Worm (Caenorhabditis elegans): ENCODE results near the gene H08J19.1.
A peak's percentile ranks its signal among the peaks of the same experiment; 100 is the strongest.

H08J19.1 gene

DNA sequence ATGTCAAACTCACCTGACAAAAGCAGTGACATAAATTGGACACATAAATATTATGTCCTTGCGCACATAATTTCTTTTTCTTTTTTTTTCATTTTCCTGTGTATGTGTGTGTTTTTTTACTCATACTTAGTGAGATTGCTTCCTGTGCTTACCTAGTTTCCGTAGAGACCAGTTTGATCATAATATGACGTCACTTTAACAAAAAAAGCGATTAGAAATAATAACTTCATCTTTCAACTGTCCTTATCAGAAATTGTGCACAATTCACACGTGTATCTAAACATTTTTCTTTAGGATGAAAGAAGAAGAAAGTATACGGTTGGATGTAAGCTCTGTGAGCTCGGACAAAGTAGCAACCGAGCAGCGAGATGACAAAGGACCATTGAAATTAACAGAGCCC lies 20.7 kb upstream of the H08J19.1 start:
- TF ChIP-seq mep-1 (tag; optimal IDR thresholded peaks at IDR 0.05) (no peak), nhr-71 (tag; optimal IDR thresholded peaks at IDR 0.05) (peak; percentile 19), nhr-90 (tag; optimal IDR thresholded peaks at IDR 0.05; ENCODE audit: poor library complexity) (no peak), unc-98 (GFP tag; IDR thresholded peaks at IDR 0.05) (no peak), nhr-76 (tag; optimal IDR thresholded peaks at IDR 0.05) (no peak), ztf-4 (tag; optimal IDR thresholded peaks at IDR 0.05) (no peak), fkh-8 (tag; optimal IDR thresholded peaks at IDR 0.05) (peak; percentile 24), tlp-1 (tag; optimal IDR thresholded peaks at IDR 0.05) (no peak), nhr-85 (tag) (no peak), F16B12.6 (tag; optimal IDR thresholded peaks at IDR 0.05) (no peak), fkh-4 (tag; optimal IDR thresholded peaks at IDR 0.05; ENCODE audit: borderline replicate concordance) (no peak), aly-2 (tag; optimal IDR thresholded peaks at IDR 0.05) (no peak), dsc-1 (tag; optimal IDR thresholded peaks at IDR 0.05) (no peak), pag-3 (tag; optimal IDR thresholded peaks at IDR 0.05; ENCODE audit: borderline replicate concordance, insufficient read depth) (no peak), skn-1 (tag; optimal IDR thresholded peaks at IDR 0.05) (no peak), elt-3 (tag; optimal IDR thresholded peaks at IDR 0.05) (no peak), unc-30 (tag; optimal IDR thresholded peaks at IDR 0.05) (no peak), lin-14 (GFP tag; optimal IDR thresholded peaks at IDR 0.05) (peak; percentile 45), efl-1 (optimal IDR thresholded peaks at IDR 0.05) (no peak), efl-1 (GFP tag; optimal IDR thresholded peaks at IDR 0.05 in 1 of 2) (peak in 1 of 2 experiments; percentile 79), fkh-10 (GFP tag; optimal IDR thresholded peaks at IDR 0.05) (no peak), ceh-8 (GFP tag; optimal IDR thresholded peaks at IDR 0.05) (no peak), lin-35 (GFP tag; optimal IDR thresholded peaks at IDR 0.05) (no peak), sox-4 (tag; optimal IDR thresholded peaks at IDR 0.05) (no peak), hpl-2 (GFP tag; optimal IDR thresholded peaks at IDR 0.05) (no peak), C34B4.2 (tag; optimal IDR thresholded peaks at IDR 0.05) (no peak), elt-2 (tag; optimal IDR thresholded peaks at IDR 0.05) (peak; percentile 25)

ce11 chrX:15626119-15626850 lies 16.5 kb upstream of the H08J19.1 start:
- no peak for TF ChIP-seq nhr-12 (tag; optimal IDR thresholded peaks at IDR 0.05)
- TF ChIP-seq snu-23 (GFP tag; optimal IDR thresholded peaks at IDR 0.05) = peak; percentile 40
- no peak for TF ChIP-seq ceh-90 (tag; optimal IDR thresholded peaks at IDR 0.05)
- TF ChIP-seq tbx-2 (tag; optimal IDR thresholded peaks at IDR 0.05) = no peak
- TF ChIP-seq ets-5 (GFP tag; IDR thresholded peaks at IDR 0.05) = no peak
- TF ChIP-seq nhr-47 (tag; optimal IDR thresholded peaks at IDR 0.05) = no peak
- no peak for TF ChIP-seq isw-1 (GFP tag; IDR thresholded peaks at IDR 0.05)
- peak; percentile 26 for TF ChIP-seq nhr-71 (tag; optimal IDR thresholded peaks at IDR 0.05)
- no peak for TF ChIP-seq sup-37 (GFP tag; optimal IDR thresholded peaks at IDR 0.05)
- no peak for TF ChIP-seq hpl-2 (GFP tag; optimal IDR thresholded peaks at IDR 0.05)
- TF ChIP-seq tlp-1 (tag; optimal IDR thresholded peaks at IDR 0.05) = no peak
- no peak for TF ChIP-seq elt-2 (tag; optimal IDR thresholded peaks at IDR 0.05)
- no peak for TF ChIP-seq nhr-237 (tag; optimal IDR thresholded peaks at IDR 0.05)
- no peak for TF ChIP-seq Y116A8C.19 (tag; optimal IDR thresholded peaks at IDR 0.05; ENCODE audit: borderline replicate concordance)
- TF ChIP-seq ceh-8 (GFP tag; optimal IDR thresholded peaks at IDR 0.05) = no peak
- TF ChIP-seq lin-14 (GFP tag; optimal IDR thresholded peaks at IDR 0.05) = peak; percentile 38
- TF ChIP-seq irx-1 (tag; optimal IDR thresholded peaks at IDR 0.05) = no peak
- TF ChIP-seq C34B4.2 (tag; optimal IDR thresholded peaks at IDR 0.05) = no peak
- TF ChIP-seq aha-1 (tag; optimal IDR thresholded peaks at IDR 0.05) = no peak
- no peak for TF ChIP-seq ama-1 (optimal IDR thresholded peaks at IDR 0.05)
- no peak for TF ChIP-seq rnt-1 (tag; optimal IDR thresholded peaks at IDR 0.05)
- peak; percentile 29 for TF ChIP-seq nhr-90 (tag; optimal IDR thresholded peaks at IDR 0.05; ENCODE audit: poor library complexity)
- TF ChIP-seq C16A3.4 (tag; optimal IDR thresholded peaks at IDR 0.05) = no peak
- TF ChIP-seq lsy-2 (tag; optimal IDR thresholded peaks at IDR 0.05) = no peak
- no peak for TF ChIP-seq mef-2 (tag; optimal IDR thresholded peaks at IDR 0.05)
- no peak for TF ChIP-seq swsn-7 (tag; optimal IDR thresholded peaks at IDR 0.05)
- 0 out of 2 replicates have a peak, but pooled peaks have one; percentile 19 for TF ChIP-seq nhr-19 (GFP tag; conservative IDR thresholded peaks at IDR 0.05)
- TF ChIP-seq elt-3 (tag; optimal IDR thresholded peaks at IDR 0.05) = peak in 3 of 6 experiments; percentile 19 to 80 (median 62)
- TF ChIP-seq blmp-1 (tag; optimal IDR thresholded peaks at IDR 0.05) = peak; percentile 31
- TF ChIP-seq grh-1 (GFP tag; IDR thresholded peaks at IDR 0.05) = peak; percentile 51; the same call in 1 of the 2 replicates
- no peak for TF ChIP-seq mab-9 (GFP tag; IDR thresholded peaks at IDR 0.05)
- TF ChIP-seq nhr-20 (tag; optimal IDR thresholded peaks at IDR 0.05) = peak; percentile 28
- no peak for TF ChIP-seq nhr-28 (tag; optimal IDR thresholded peaks at IDR 0.05)
- TF ChIP-seq pag-3 (tag; optimal IDR thresholded peaks at IDR 0.05; ENCODE audit: borderline replicate concordance, insufficient read depth) = no peak
